Worm (Caenorhabditis elegans) whole organism, mixed stage, embryonic: ENCODE data around the gene vab-7.

Source experiments
- mep-1 ChIP-seq: fragments of 150-350 bp; optimal IDR thresholded peaks from 2 replicates; lab custom pipeline; 2017; ENCODE audit warnings: missing biosample characterization, missing genetic modification reagents, missing genetic modification characterization, inconsistent platforms
- nhr-237 ChIP-seq: fragments of 150-350 bp; optimal IDR thresholded peaks from 2 replicates; lab custom pipeline; 2014; ENCODE audit warnings: missing biosample characterization, missing genetic modification characterization
- nhr-28 ChIP-seq: fragments of 150-350 bp; optimal IDR thresholded peaks from 2 replicates; lab custom pipeline; 2014; ENCODE audit warnings: missing biosample characterization, missing genetic modification characterization
- unc-120 ChIP-seq: sonication (generic microtip); optimal IDR thresholded peaks from 2 replicates; lab custom pipeline; 2017; ENCODE audit warnings: missing genetic modification characterization, missing compliant biosample characterization; ENCODE audit not compliant: poor library complexity, severe bottlenecking

DNA sequence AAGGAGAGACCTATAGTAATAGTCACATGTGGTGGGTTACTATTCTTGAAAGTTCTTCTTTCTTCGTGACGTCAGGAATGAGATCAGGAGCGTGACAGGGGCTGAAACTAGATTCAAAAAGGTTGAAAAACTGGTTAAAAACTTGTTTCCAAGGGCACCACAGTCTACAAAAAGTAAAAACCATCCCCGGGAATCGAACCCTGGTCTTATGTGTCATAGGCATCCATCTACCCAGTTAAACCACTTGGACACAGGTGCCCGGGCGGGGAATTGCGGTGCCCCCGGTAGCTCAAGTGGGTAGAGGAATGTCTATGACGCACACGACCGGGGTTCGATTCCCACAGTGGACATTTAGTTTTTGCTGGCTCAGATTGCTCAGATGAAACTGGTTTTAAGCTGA lies 37.1 kb downstream of the vab-7 start:
- TF ChIP-seq nhr-28 (tag; lab: Kevin White, UChicago) (no peak), nhr-237 (tag; lab: Kevin White, UChicago) (no peak), mep-1 (tag; lab: Kevin White, UChicago) (no peak), unc-120 (tag; lab: Kevin White, UChicago) (no peak)
